Fruit fly (Drosophila melanogaster): ENCODE results near the gene PolZ2.

The PolZ2 gene

dm6 chr3R:5600361-5601043 is 11.8 kb downstream of the PolZ2 start (continued):
- TF ChIP-seq CG6276 (GFP tag; optimal IDR thresholded peaks at IDR 0.05) = no peak
- TF ChIP-seq CG11762 (GFP tag; optimal IDR thresholded peaks at IDR 0.05; ENCODE audit: insufficient read depth) = no peak
- no peak for TF ChIP-seq Hr39 (GFP tag; optimal IDR thresholded peaks at IDR 0.05)
- TF ChIP-seq eg (GFP tag; IDR thresholded peaks at IDR 0.05) = no peak
- TF ChIP-seq Sox102F (GFP tag; optimal IDR thresholded peaks at IDR 0.05) = no peak
- no peak for TF ChIP-seq CG15336 (GFP tag; IDR thresholded peaks at IDR 0.05)
- peak; percentile 74 for TF ChIP-seq CG1621 (tag; optimal IDR thresholded peaks at IDR 0.05)
- TF ChIP-seq CG8319 (GFP tag; optimal IDR thresholded peaks at IDR 0.05) = no peak
- TF ChIP-seq Ets96B (tag; optimal IDR thresholded peaks at IDR 0.05) = no peak
- TF ChIP-seq acj6 (GFP tag; optimal IDR thresholded peaks at IDR 0.05) = no peak
- no peak for TF ChIP-seq net (GFP tag; optimal IDR thresholded peaks at IDR 0.05)
- peak; percentile 68 to 70 for TF ChIP-seq ss (GFP tag; optimal IDR thresholded peaks at IDR 0.05)
- TF ChIP-seq achi (GFP tag; optimal IDR thresholded peaks at IDR 0.05) = no peak
- TF ChIP-seq pdm3 (GFP tag; optimal IDR thresholded peaks at IDR 0.05) = no peak
- TF ChIP-seq CG10669 (GFP tag; optimal IDR thresholded peaks at IDR 0.05) = no peak
- TF ChIP-seq fd59A (GFP tag; optimal IDR thresholded peaks at IDR 0.05) = no peak
- peak; percentile 7 for TF ChIP-seq lz (GFP tag; optimal IDR thresholded peaks at IDR 0.05)

dm6 chr3R:5601044-5601523 is 12.4 kb downstream of the PolZ2 start, which contains the start of the genes kra and SecS:
kra (minus strand) TSS chr3R:5601136.
SecS (plus strand) TSS chr3R:5601433.
- TF ChIP-seq dac (GFP tag; optimal IDR thresholded peaks at IDR 0.05) (peak; percentile 20), Blimp-1 (GFP tag; optimal IDR thresholded peaks at IDR 0.05) (peak; percentile 19), CG10631 (GFP tag; optimal IDR thresholded peaks at IDR 0.05) (peak; percentile 64), dsx (GFP tag; optimal IDR thresholded peaks at IDR 0.05; ENCODE audit: poor library complexity, severe bottlenecking) (no peak), CG11294 (GFP tag; IDR thresholded peaks at IDR 0.05) (no peak), CG8119 (GFP tag; IDR thresholded peaks at IDR 0.05) (no peak), Eip75B (GFP tag; optimal IDR thresholded peaks at IDR 0.05) (peak; percentile 42), CG6808 (GFP tag; optimal IDR thresholded peaks at IDR 0.05) (peak; percentile 38), eg (GFP tag; IDR thresholded peaks at IDR 0.05) (no peak), Ets96B (tag; optimal IDR thresholded peaks at IDR 0.05) (peak; percentile 24), CG34406 (GFP tag; optimal IDR thresholded peaks at IDR 0.05) (peak; percentile 16), Eip78C (GFP tag) (peak; percentile 79), CG3032 (tag; optimal IDR thresholded peaks at IDR 0.05) (peak; percentile 44), Gug (GFP tag; IDR thresholded peaks at IDR 0.05) (no peak), svp (GFP tag) (peak; percentile 78), net (GFP tag; optimal IDR thresholded peaks at IDR 0.05) (no peak), esn (GFP tag; optimal IDR thresholded peaks at IDR 0.05) (peak; percentile 67), CG1621 (tag; optimal IDR thresholded peaks at IDR 0.05) (no peak), Hr39 (GFP tag; optimal IDR thresholded peaks at IDR 0.05) (peak; percentile 68), Sox15 (GFP tag; optimal IDR thresholded peaks at IDR 0.05) (peak; percentile 61), Sox14 (GFP tag; optimal IDR thresholded peaks at IDR 0.05) (peak; percentile 30), Met (GFP tag; optimal IDR thresholded peaks at IDR 0.05) (peak; percentile 67), CG15336 (GFP tag; IDR thresholded peaks at IDR 0.05) (no peak), fd85E (GFP tag; optimal IDR thresholded peaks at IDR 0.05) (peak; percentile 31), vri (GFP tag; optimal IDR thresholded peaks at IDR 0.05) (no peak), lz (GFP tag; optimal IDR thresholded peaks at IDR 0.05) (peak; percentile 69), CG6163 (GFP tag; IDR thresholded peaks at IDR 0.05) (no peak), CG32006 (GFP tag; optimal IDR thresholded peaks at IDR 0.05) (no peak), CG8319 (GFP tag; optimal IDR thresholded peaks at IDR 0.05) (peak; percentile 39), CG6854 (GFP tag; optimal IDR thresholded peaks at IDR 0.05) (no peak), Sox102F (GFP tag; optimal IDR thresholded peaks at IDR 0.05) (no peak), Hr4 (GFP tag; optimal IDR thresholded peaks at IDR 0.05) (peak; percentile 79), Eip93F (GFP tag; optimal IDR thresholded peaks at IDR 0.05) (no peak), cyc (GFP tag; optimal IDR thresholded peaks at IDR 0.05) (peak; percentile 55), CG3919 (GFP tag; optimal IDR thresholded peaks at IDR 0.05) (peak; percentile 42), salr (GFP tag; optimal IDR thresholded peaks at IDR 0.05) (no peak), fd59A (GFP tag; optimal IDR thresholded peaks at IDR 0.05) (no peak), ss (GFP tag; optimal IDR thresholded peaks at IDR 0.05) (no peak), Lpt (GFP tag; optimal IDR thresholded peaks at IDR 0.05) (no peak), CG6792 (GFP tag; optimal IDR thresholded peaks at IDR 0.05) (peak; percentile 47), fkh (GFP tag; optimal IDR thresholded peaks at IDR 0.05) (peak; percentile 86)

Measured in whole organism, prepupa.